Worm (Caenorhabditis elegans): ENCODE measurements around the gene dpy-31.
A peak's percentile ranks its signal among the peaks of the same experiment; 100 is the strongest.

Gene dpy-31

DNA sequence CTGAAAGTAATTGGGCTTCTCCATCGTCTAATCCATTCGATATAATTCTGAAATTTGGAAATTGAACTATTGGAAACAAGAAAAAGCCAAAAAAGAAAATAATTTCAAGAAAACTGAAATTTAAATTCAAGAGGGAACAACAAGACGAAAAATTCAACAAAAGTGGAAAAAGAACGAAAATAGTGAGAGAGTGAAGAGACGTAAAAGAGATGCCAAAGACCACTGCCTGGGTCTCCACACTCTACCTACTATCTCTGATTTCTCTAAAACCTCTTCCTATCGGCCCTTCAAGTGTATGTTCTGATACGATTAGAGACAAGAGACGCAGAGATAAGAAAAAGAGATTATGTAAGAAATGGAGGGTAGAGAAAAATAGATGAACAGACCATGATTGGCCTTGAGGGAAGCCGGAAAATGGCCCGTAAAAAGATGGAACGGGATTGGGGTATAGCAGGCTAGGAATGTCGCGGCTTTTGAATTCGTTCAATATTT is 48.2 kb upstream of the dpy-31 start, which contains the start of gene ogt-1 (continued):
- no peak for TF ChIP-seq sup-37 (GFP tag; optimal IDR thresholded peaks at IDR 0.05)
- no peak for TF ChIP-seq efl-3 (GFP tag; optimal IDR thresholded peaks at IDR 0.05)
- TF ChIP-seq nhr-77 (tag; optimal IDR thresholded peaks at IDR 0.05), result peak; percentile 71
- peak; percentile 86 for TF ChIP-seq nhr-19 (GFP tag; conservative IDR thresholded peaks at IDR 0.05)
- peak; percentile 39 for TF ChIP-seq zag-1 (tag; optimal IDR thresholded peaks at IDR 0.05)
- peak; percentile 80 for TF ChIP-seq xbp-1 (tag; optimal IDR thresholded peaks at IDR 0.05)
- TF ChIP-seq isw-1 (GFP tag; IDR thresholded peaks at IDR 0.05), result peak; percentile 70
- TF ChIP-seq grh-1 (GFP tag; IDR thresholded peaks at IDR 0.05), result peak; percentile 69
- no peak for TF ChIP-seq C04F5.9 (tag; optimal IDR thresholded peaks at IDR 0.05)
- no peak for TF ChIP-seq nhr-12 (tag; optimal IDR thresholded peaks at IDR 0.05)
- TF ChIP-seq efl-1 (optimal IDR thresholded peaks at IDR 0.05), result peak; percentile 83 to 91
- peak; percentile 61 to 94 for TF ChIP-seq efl-1 (GFP tag; optimal IDR thresholded peaks at IDR 0.05 in 1 of 2)
- TF ChIP-seq irx-1 (tag; optimal IDR thresholded peaks at IDR 0.05), result peak; percentile 62
- no peak for TF ChIP-seq unc-30 (tag; optimal IDR thresholded peaks at IDR 0.05)
- TF ChIP-seq ets-5 (GFP tag; IDR thresholded peaks at IDR 0.05), result no peak
- peak; percentile 82 for TF ChIP-seq lin-13 (GFP tag; optimal IDR thresholded peaks at IDR 0.05)
- peak; percentile 71 to 80 for TF ChIP-seq lin-35 (GFP tag; optimal IDR thresholded peaks at IDR 0.05)
- no peak for TF ChIP-seq vab-15 (tag; optimal IDR thresholded peaks at IDR 0.05)
- peak; percentile 57 to 89 (median 87) for TF ChIP-seq ceh-82 (tag; optimal IDR thresholded peaks at IDR 0.05)
- TF ChIP-seq pag-3 (tag; optimal IDR thresholded peaks at IDR 0.05; ENCODE audit: borderline replicate concordance, insufficient read depth), result peak; percentile 16
- TF ChIP-seq lsy-2 (tag; optimal IDR thresholded peaks at IDR 0.05), result peak; percentile 88 to 90
- peak; percentile 80 for TF ChIP-seq rnt-1 (tag; optimal IDR thresholded peaks at IDR 0.05)
- peak; percentile 96 for TF ChIP-seq nhr-71 (tag; optimal IDR thresholded peaks at IDR 0.05)
- no peak for TF ChIP-seq lin-15B (tag; optimal IDR thresholded peaks at IDR 0.05)
- no peak for TF ChIP-seq nhr-84 (tag; optimal IDR thresholded peaks at IDR 0.05)
- TF ChIP-seq mab-9 (GFP tag; IDR thresholded peaks at IDR 0.05), result no peak
- peak; percentile 83 for TF ChIP-seq nhr-47 (tag; optimal IDR thresholded peaks at IDR 0.05)
- TF ChIP-seq hpl-2 (GFP tag; optimal IDR thresholded peaks at IDR 0.05), result peak; percentile 36

DNA sequence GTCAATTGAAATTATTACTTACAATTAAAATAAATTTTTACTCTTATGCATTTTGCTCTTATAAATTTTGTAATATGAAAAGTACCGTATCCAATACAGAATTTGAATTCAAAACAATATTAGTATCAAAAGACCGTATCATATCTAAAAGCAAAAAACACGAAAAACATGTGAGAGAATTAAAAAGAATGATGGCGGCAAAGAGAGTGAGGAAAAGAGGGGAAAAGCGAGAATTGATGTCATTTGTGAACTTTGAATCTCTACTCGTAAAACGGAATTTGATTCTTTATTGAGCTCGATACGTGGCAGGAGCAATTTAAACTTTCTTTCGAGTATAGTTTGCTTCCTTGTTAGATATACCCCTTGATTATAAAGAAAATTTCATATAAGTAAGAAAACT is 47.5 kb upstream of the dpy-31 start:
- TF ChIP-seq F16B12.6 (tag; optimal IDR thresholded peaks at IDR 0.05), result no peak
- TF ChIP-seq dpl-1 (GFP tag; optimal IDR thresholded peaks at IDR 0.05), result peak in 1 of 3 experiments; percentile 8
- TF ChIP-seq pqm-1 (tag; optimal IDR thresholded peaks at IDR 0.05), result no peak
- TF ChIP-seq snu-23 (GFP tag; optimal IDR thresholded peaks at IDR 0.05), result peak; percentile 35
- no peak for TF ChIP-seq mep-1 (tag; optimal IDR thresholded peaks at IDR 0.05)
- TF ChIP-seq lin-14 (GFP tag; optimal IDR thresholded peaks at IDR 0.05), result peak; percentile 49
- TF ChIP-seq nhr-71 (tag; optimal IDR thresholded peaks at IDR 0.05), result peak; percentile 31
- peak; percentile 3 for TF ChIP-seq blmp-1 (tag; optimal IDR thresholded peaks at IDR 0.05)

DNA sequence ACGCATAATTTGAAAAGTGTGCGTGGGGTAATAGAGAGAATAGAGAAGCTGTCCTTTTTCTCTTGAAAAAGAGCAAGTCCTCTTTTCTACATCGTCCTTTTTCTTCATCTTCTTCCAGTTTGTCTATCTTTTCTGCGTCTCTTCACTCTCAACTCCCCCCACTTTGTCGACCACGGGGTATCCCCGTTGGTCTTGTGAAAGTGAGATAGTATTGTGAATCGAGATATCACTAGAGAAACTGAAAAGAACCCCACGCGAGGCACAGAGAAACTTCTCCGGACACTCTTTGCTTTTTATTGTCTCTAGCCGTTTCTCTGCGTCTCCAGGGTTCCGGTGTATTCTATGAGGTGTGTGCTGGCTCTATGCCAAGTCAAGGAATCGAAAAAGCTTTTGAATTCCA is 46.4 kb upstream of the dpy-31 start:
- no peak for TF ChIP-seq efl-3 (GFP tag; optimal IDR thresholded peaks at IDR 0.05)
- TF ChIP-seq ceh-88 (GFP tag; IDR thresholded peaks at IDR 0.05), result peak; percentile 68
- TF ChIP-seq alr-1 (tag; optimal IDR thresholded peaks at IDR 0.05; ENCODE audit: borderline replicate concordance), result no peak
- TF ChIP-seq zip-4 (GFP tag; optimal IDR thresholded peaks at IDR 0.05), result peak; percentile 49
- TF ChIP-seq ets-5 (GFP tag; IDR thresholded peaks at IDR 0.05), result no peak
- peak; percentile 99 for TF ChIP-seq nhr-71 (tag; optimal IDR thresholded peaks at IDR 0.05)
- peak; percentile 86 for TF ChIP-seq nhr-77 (tag; optimal IDR thresholded peaks at IDR 0.05)
- TF ChIP-seq mab-9 (GFP tag; IDR thresholded peaks at IDR 0.05), result peak; percentile 82
- TF ChIP-seq dpl-1 (GFP tag; optimal IDR thresholded peaks at IDR 0.05), result peak; percentile 64 to 74 (median 72)
- peak; percentile 92 to 94 for TF ChIP-seq lsy-2 (tag; optimal IDR thresholded peaks at IDR 0.05)
- no peak for TF ChIP-seq ceh-90 (tag; optimal IDR thresholded peaks at IDR 0.05)
- TF ChIP-seq jun-1 (tag; optimal IDR thresholded peaks at IDR 0.05), result peak; percentile 88
- peak; percentile 13 for TF ChIP-seq fkh-4 (tag; optimal IDR thresholded peaks at IDR 0.05; ENCODE audit: borderline replicate concordance)
- TF ChIP-seq snpc-4 (tag; optimal IDR thresholded peaks at IDR 0.05), result peak; percentile 68
- no peak for TF ChIP-seq tlp-1 (tag; optimal IDR thresholded peaks at IDR 0.05)
- peak; percentile 34 for TF ChIP-seq aha-1 (tag; optimal IDR thresholded peaks at IDR 0.05)
- peak; percentile 69 for TF ChIP-seq aly-2 (tag; optimal IDR thresholded peaks at IDR 0.05)
- TF ChIP-seq Y116A8C.19 (tag; optimal IDR thresholded peaks at IDR 0.05; ENCODE audit: borderline replicate concordance), result no peak
- peak; percentile 93 for TF ChIP-seq isw-1 (GFP tag; IDR thresholded peaks at IDR 0.05)
- TF ChIP-seq nhr-28 (tag; optimal IDR thresholded peaks at IDR 0.05), result no peak
- peak; percentile 99 for TF ChIP-seq lin-14 (GFP tag; optimal IDR thresholded peaks at IDR 0.05)
- peak; percentile 98 for TF ChIP-seq fkh-8 (tag; optimal IDR thresholded peaks at IDR 0.05)
- TF ChIP-seq hpl-2 (GFP tag; optimal IDR thresholded peaks at IDR 0.05), result peak; percentile 75
- no peak for TF ChIP-seq ceh-63 (GFP tag; optimal IDR thresholded peaks at IDR 0.05)
- TF ChIP-seq sup-37 (GFP tag; optimal IDR thresholded peaks at IDR 0.05), result peak; percentile 41
- TF ChIP-seq xbp-1 (tag; optimal IDR thresholded peaks at IDR 0.05), result peak; percentile 88
- TF ChIP-seq C04F5.9 (tag; optimal IDR thresholded peaks at IDR 0.05), result peak; percentile 43

Measured in whole organism, L1 larva.